Worm (Caenorhabditis elegans) whole organism, L1 larva: Measurements from ENCODE around the gene ife-4.

Experiments used
- C04F5.9 ChIP-seq: sonication (generic microtip); optimal IDR thresholded peaks from 2 replicates; lab custom pipeline; 2016; ENCODE audit warnings: missing genetic modification characterization, missing compliant biosample characterization
- C16A3.4 ChIP-seq: fragments of 150-350 bp; optimal IDR thresholded peaks from 2 replicates; lab custom pipeline; 2014; ENCODE audit warnings: missing biosample characterization, missing genetic modification characterization
- C34B4.2 ChIP-seq: sonication (generic microtip); optimal IDR thresholded peaks from 2 replicates; lab custom pipeline; 2017; ENCODE audit warnings: mild to moderate bottlenecking, missing genetic modification characterization, missing compliant biosample characterization
- F16B12.6 ChIP-seq: fragments of 150-350 bp; optimal IDR thresholded peaks from 2 replicates; lab custom pipeline; 2014; ENCODE audit warnings: missing biosample characterization, missing genetic modification characterization
- aha-1 ChIP-seq: fragments of 150-350 bp; optimal IDR thresholded peaks from 2 replicates; lab custom pipeline; 2014; ENCODE audit warnings: missing biosample characterization, missing genetic modification characterization
- aly-2 ChIP-seq: fragments of 150-350 bp; optimal IDR thresholded peaks from 2 replicates; lab custom pipeline; 2014; ENCODE audit warnings: missing biosample characterization, missing genetic modification characterization
- ama-1 ChIP-seq: fragments of 150-350 bp; optimal IDR thresholded peaks from 2 replicates; lab custom pipeline; 2014
- blmp-1 ChIP-seq: fragments of 150-350 bp; optimal IDR thresholded peaks from 2 replicates; lab custom pipeline; 2014; ENCODE audit warnings: missing biosample characterization, missing genetic modification characterization
- ceh-63 ChIP-seq: fragments of 200-800 bp; sonication (Bioruptor generic); optimal IDR thresholded peaks from 2 replicates; lab custom pipeline; 2018; ENCODE audit warnings: mild to moderate bottlenecking, missing genetic modification characterization, missing compliant biosample characterization
- ceh-8 ChIP-seq: fragments of 200-800 bp; sonication (Bioruptor generic); optimal IDR thresholded peaks from 2 replicates; lab custom pipeline; 2018; ENCODE audit warnings: mild to moderate bottlenecking, missing genetic modification characterization, moderate library complexity, missing compliant biosample characterization
- ceh-82 ChIP-seq, 3 experiments: fragments of 150-350 bp in 1 of 3; sonication (generic microtip) in 2 of 3; optimal IDR thresholded peaks; 2 replicates each; lab custom pipeline; 2014 to 2017; ENCODE audit warnings: missing biosample characterization in 3 of 3, missing genetic modification characterization in 3 of 3
- ceh-90 ChIP-seq: sonication (generic microtip); optimal IDR thresholded peaks from 2 replicates; lab custom pipeline; 2016; ENCODE audit warnings: missing genetic modification characterization, missing compliant biosample characterization
- ces-1 ChIP-seq: fragments of 150-350 bp; optimal IDR thresholded peaks from 2 replicates; lab custom pipeline; 2014; ENCODE audit warnings: missing biosample characterization, missing genetic modification reagents, missing genetic modification characterization
- dpl-1 ChIP-seq, 3 experiments: fragments of 150-350 bp in 2 of 3; sonication (generic microtip) in 1 of 3; optimal IDR thresholded peaks; 2 replicates each; lab custom pipeline; 2014 to 2017; ENCODE audit warnings: missing biosample characterization in 3 of 3, missing genetic modification characterization in 3 of 3, missing genetic modification reagents in 3 of 3
- dsc-1 ChIP-seq: sonication (generic microtip); optimal IDR thresholded peaks from 2 replicates; lab custom pipeline; 2016; ENCODE audit warnings: mild to moderate bottlenecking, missing genetic modification characterization, missing compliant biosample characterization
- efl-1 ChIP-seq, 4 experiments: fragments of 150-350 bp; optimal IDR thresholded peaks in 3 of 4; peaks in 1 of 4; 1 replicate in 1 of 4; 2 replicates in 3 of 4; lab custom pipeline; 2014; ENCODE audit warnings: missing biosample characterization in 2 of 4, missing genetic modification characterization in 2 of 4, missing genetic modification reagents in 2 of 4
- egl-13 ChIP-seq: sonication (generic microtip); optimal IDR thresholded peaks from 2 replicates; lab custom pipeline; 2016; ENCODE audit warnings: missing genotype, missing genetic modification reagents, missing genetic modification characterization, missing compliant biosample characterization
- elt-2 ChIP-seq: sonication (generic microtip); optimal IDR thresholded peaks from 2 replicates; lab custom pipeline; 2016; ENCODE audit warnings: missing genetic modification characterization, mild to moderate bottlenecking, inconsistent platforms, missing compliant biosample characterization, missing genetic modification reagents
- elt-3 ChIP-seq, 6 experiments: fragments of 150-350 bp in 1 of 6; sonication (generic microtip); optimal IDR thresholded peaks; 2 replicates each; lab custom pipeline; 2017 to 2018; ENCODE audit warnings: missing biosample characterization in 6 of 6, missing genetic modification characterization in 6 of 6, inconsistent platforms in 1 of 6
- fkh-4 ChIP-seq: sonication (generic microtip); optimal IDR thresholded peaks from 2 replicates; lab custom pipeline; 2016; ENCODE audit warnings: missing compliant biosample characterization, missing genetic modification characterization, borderline replicate concordance
- fkh-8 ChIP-seq: sonication (generic microtip); optimal IDR thresholded peaks from 2 replicates; lab custom pipeline; 2016; ENCODE audit warnings: mild to moderate bottlenecking, missing genetic modification characterization, missing compliant biosample characterization
- fos-1 ChIP-seq: fragments of 150-350 bp; optimal IDR thresholded peaks from 2 replicates; lab custom pipeline; 2014; ENCODE audit warnings: missing biosample characterization, missing genetic modification characterization
- grh-1 ChIP-seq: fragments of 200-800 bp; sonication (Bioruptor generic); IDR thresholded peaks from 2 replicates; pipeline ENCODE4 v1.3.6; 2022; ENCODE audit warnings: missing genetic modification reagents, missing genetic modification characterization, missing compliant biosample characterization
- hlh-17 ChIP-seq: fragments of 200-800 bp; sonication (Bioruptor generic); optimal IDR thresholded peaks from 2 replicates; lab custom pipeline; 2018; ENCODE audit warnings: missing genetic modification characterization, mild to moderate bottlenecking, missing compliant biosample characterization, moderate library complexity, borderline replicate concordance
- lin-13 ChIP-seq: fragments of 150-350 bp; optimal IDR thresholded peaks from 2 replicates; lab custom pipeline; 2014; ENCODE audit warnings: missing biosample characterization, missing genetic modification reagents, missing genetic modification characterization
- lin-15B ChIP-seq: fragments of 150-350 bp; sonication (generic microtip); optimal IDR thresholded peaks from 3 replicates; lab custom pipeline; 2014; ENCODE audit warnings: missing biosample characterization, missing genetic modification characterization
- lin-35 ChIP-seq, 2 experiments: fragments of 150-350 bp; optimal IDR thresholded peaks; 2 replicates each; lab custom pipeline; 2014; ENCODE audit warnings: missing biosample characterization in 2 of 2, missing genetic modification characterization in 2 of 2, missing genetic modification reagents in 2 of 2
- lin-39 ChIP-seq: fragments of 150-350 bp; optimal IDR thresholded peaks from 2 replicates; lab custom pipeline; 2014; ENCODE audit warnings: missing biosample characterization, missing genetic modification reagents, missing genetic modification characterization
- mef-2 ChIP-seq: fragments of 150-350 bp; optimal IDR thresholded peaks from 2 replicates; lab custom pipeline; 2014; ENCODE audit warnings: missing biosample characterization, missing genetic modification characterization
- mep-1 ChIP-seq: fragments of 150-350 bp; optimal IDR thresholded peaks from 2 replicates; lab custom pipeline; 2014; ENCODE audit warnings: missing biosample characterization, missing genetic modification characterization
- nhr-11 ChIP-seq: fragments of 150-350 bp; optimal IDR thresholded peaks from 2 replicates; lab custom pipeline; 2014; ENCODE audit warnings: missing biosample characterization, missing genetic modification characterization
- nhr-19 ChIP-seq: fragments of 200-800 bp; sonication (Bioruptor generic); conservative IDR thresholded peaks from 2 replicates; pipeline ENCODE4 v1.3.6; 2022; ENCODE audit warnings: missing genetic modification characterization, missing compliant biosample characterization
- nhr-237 ChIP-seq: fragments of 150-350 bp; optimal IDR thresholded peaks from 2 replicates; lab custom pipeline; 2014; ENCODE audit warnings: missing biosample characterization, missing genetic modification characterization
- nhr-47 ChIP-seq: sonication (generic microtip); optimal IDR thresholded peaks from 2 replicates; lab custom pipeline; 2016; ENCODE audit warnings: mild to moderate bottlenecking, missing genetic modification characterization, moderate library complexity, missing compliant biosample characterization
- nhr-76 ChIP-seq: sonication (generic microtip); optimal IDR thresholded peaks from 2 replicates; lab custom pipeline; 2017; ENCODE audit warnings: missing biosample characterization, missing genetic modification characterization
- nhr-84 ChIP-seq: sonication (generic microtip); optimal IDR thresholded peaks from 2 replicates; lab custom pipeline; 2017; ENCODE audit warnings: missing biosample characterization, missing genetic modification characterization
- nhr-90 ChIP-seq: sonication (generic microtip); optimal IDR thresholded peaks from 2 replicates; lab custom pipeline; 2016; ENCODE audit warnings: mild to moderate bottlenecking, missing genetic modification characterization, missing compliant biosample characterization; ENCODE audit not compliant: poor library complexity
- pax-3 ChIP-seq: fragments of 200-800 bp; sonication (Bioruptor generic); optimal IDR thresholded peaks from 2 replicates; lab custom pipeline; 2018; ENCODE audit warnings: mild to moderate bottlenecking, missing genetic modification characterization, moderate library complexity, missing compliant biosample characterization
- pqm-1 ChIP-seq: sonication (generic microtip); optimal IDR thresholded peaks from 3 replicates; lab custom pipeline; 2017; ENCODE audit warnings: missing biosample characterization, missing genetic modification characterization
- skn-1 ChIP-seq: fragments of 150-350 bp; optimal IDR thresholded peaks from 2 replicates; lab custom pipeline; 2014; ENCODE audit warnings: missing biosample characterization, missing genetic modification characterization
- snpc-4 ChIP-seq: fragments of 150-350 bp; optimal IDR thresholded peaks from 2 replicates; lab custom pipeline; 2014; ENCODE audit warnings: missing biosample characterization, missing genetic modification characterization
- snu-23 ChIP-seq: sonication (generic microtip); optimal IDR thresholded peaks from 2 replicates; lab custom pipeline; 2016; ENCODE audit warnings: missing genetic modification characterization, missing compliant biosample characterization
- sox-4 ChIP-seq: sonication (generic microtip); optimal IDR thresholded peaks from 2 replicates; lab custom pipeline; 2016; ENCODE audit warnings: missing genetic modification characterization, missing compliant biosample characterization
- sptf-1 ChIP-seq: fragments of 150-350 bp; optimal IDR thresholded peaks from 2 replicates; lab custom pipeline; 2014; ENCODE audit warnings: missing biosample characterization, missing genetic modification characterization
- tbx-2 ChIP-seq: sonication (generic microtip); optimal IDR thresholded peaks from 2 replicates; lab custom pipeline; 2016; ENCODE audit warnings: missing genetic modification characterization, missing compliant biosample characterization
- tlp-1 ChIP-seq: fragments of 150-350 bp; optimal IDR thresholded peaks from 2 replicates; lab custom pipeline; 2014; ENCODE audit warnings: missing biosample characterization, missing genetic modification characterization
- unc-30 ChIP-seq: sonication (generic microtip); optimal IDR thresholded peaks from 2 replicates; lab custom pipeline; 2017; ENCODE audit warnings: missing biosample characterization, missing genetic modification characterization
- unc-62 ChIP-seq: fragments of 150-350 bp; optimal IDR thresholded peaks from 2 replicates; lab custom pipeline; 2014; ENCODE audit warnings: missing biosample characterization, missing genetic modification reagents, missing genetic modification characterization
- unc-86 ChIP-seq: sonication (generic microtip); optimal IDR thresholded peaks from 2 replicates; lab custom pipeline; 2016; ENCODE audit warnings: missing genetic modification characterization, missing compliant biosample characterization
- unc-98 ChIP-seq: fragments of 200-800 bp; sonication (Bioruptor generic); IDR thresholded peaks from 2 replicates; pipeline ENCODE4 v1.3.6; 2022; ENCODE audit warnings: missing genetic modification characterization, missing compliant biosample characterization
- vab-15 ChIP-seq: sonication (generic microtip); optimal IDR thresholded peaks from 2 replicates; lab custom pipeline; 2017; ENCODE audit warnings: missing genotype, mild to moderate bottlenecking, missing genetic modification characterization, missing compliant biosample characterization
- zag-1 ChIP-seq: fragments of 150-350 bp; optimal IDR thresholded peaks from 2 replicates; lab custom pipeline; 2014; ENCODE audit warnings: missing biosample characterization, missing genetic modification characterization
- zip-4 ChIP-seq: fragments of 200-800 bp; sonication (Bioruptor generic); optimal IDR thresholded peaks from 2 replicates; lab custom pipeline; 2018; ENCODE audit warnings: mild to moderate bottlenecking, missing genetic modification characterization, moderate library complexity, missing compliant biosample characterization
- ztf-11 ChIP-seq, 2 experiments: sonication (generic microtip); optimal IDR thresholded peaks; 2 replicates each; lab custom pipeline; 2016 to 2017; ENCODE audit warnings: missing genetic modification characterization in 2 of 2, missing biosample characterization in 1 of 2, missing compliant biosample characterization in 1 of 2

The ife-4 gene

DNA sequence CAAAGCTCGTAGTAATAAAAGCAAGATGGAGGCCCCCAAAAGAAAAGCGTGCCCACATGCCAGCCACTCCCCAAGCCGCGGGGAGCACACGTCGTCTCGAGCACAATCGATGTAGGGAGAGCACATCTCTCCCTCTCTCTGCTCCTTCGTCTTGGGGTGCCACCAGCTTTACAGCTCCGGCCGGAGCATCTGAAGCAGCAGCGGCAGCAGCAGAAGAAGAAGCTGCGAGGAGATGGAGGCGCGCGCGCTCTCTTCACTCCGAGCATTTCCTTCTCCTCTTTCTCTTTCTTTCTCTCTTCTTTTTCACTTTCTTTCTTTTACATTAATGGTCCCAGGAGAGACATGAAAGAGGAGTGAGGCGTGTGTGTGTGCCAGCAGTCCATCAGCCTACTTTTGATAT lies 39.9 kb upstream of the ife-4 start (continued):
- TF ChIP-seq lin-13 (no peak), nhr-19 (peak; percentile 44), grh-1 (GFP tag; lab: Robert Waterston, UW) (no peak), aha-1 (tag; lab: Kevin White, UChicago) (no peak), snpc-4 (tag; lab: Kevin White, UChicago) (no peak), lin-15B (no peak), zip-4 (GFP tag; lab: Kevin White, UChicago) (no peak), unc-30 (tag; lab: Kevin White, UChicago) (no peak), C34B4.2 (tag; lab: Kevin White, UChicago) (no peak), nhr-90 (tag; lab: Kevin White, UChicago) (no peak), ceh-8 (peak; percentile 66), C16A3.4 (tag; lab: Kevin White, UChicago) (no peak), pqm-1 (tag; lab: Kevin White, UChicago) (no peak), nhr-84 (tag; lab: Kevin White, UChicago) (no peak), unc-98 (GFP tag; lab: Robert Waterston, UW) (no peak), mep-1 (tag; lab: Kevin White, UChicago) (peak; percentile 42), sox-4 (tag; lab: Kevin White, UChicago) (no peak), unc-86 (tag; lab: Kevin White, UChicago) (peak; percentile 57), fos-1 (tag; lab: Kevin White, UChicago) (no peak), snu-23 (GFP tag; lab: Kevin White, UChicago) (peak; percentile 65), tbx-2 (tag; lab: Kevin White, UChicago) (peak; percentile 68), zag-1 (tag; lab: Kevin White, UChicago) (no peak), egl-13 (tag; lab: Kevin White, UChicago) (peak; percentile 36), ama-1 (lab: Kevin White, UChicago) (no peak), unc-62 (GFP tag; lab: Kevin White, UChicago) (no peak), ceh-90 (tag; lab: Kevin White, UChicago) (no peak), nhr-237 (tag; lab: Kevin White, UChicago) (no peak), ztf-11 (tag; optimal IDR thresholded peaks at IDR 0.05; lab: Kevin White, UChicago) (peak in 1 of 2 experiments; percentile 17), fkh-8 (tag; lab: Kevin White, UChicago) (peak; percentile 66), fkh-4 (tag; lab: Kevin White, UChicago) (no peak), ceh-63 (GFP tag; lab: Kevin White, UChicago) (no peak), elt-3 (tag; optimal IDR thresholded peaks at IDR 0.05; lab: Kevin White, UChicago) (no peak), lin-35 (GFP tag; optimal IDR thresholded peaks at IDR 0.05; lab: Kevin White, UChicago) (peak in 1 of 2 experiments; percentile 35), sptf-1 (tag; lab: Kevin White, UChicago) (no peak), skn-1 (tag; lab: Kevin White, UChicago) (peak; percentile 86), tlp-1 (tag; lab: Kevin White, UChicago) (no peak), nhr-11 (no peak), hlh-17 (GFP tag; lab: Kevin White, UChicago) (no peak), C04F5.9 (tag; lab: Kevin White, UChicago) (no peak), ces-1 (GFP tag; lab: Kevin White, UChicago) (no peak), nhr-47 (tag; lab: Kevin White, UChicago) (peak; percentile 70), blmp-1 (tag; lab: Kevin White, UChicago) (no peak), ceh-82 (tag; optimal IDR thresholded peaks at IDR 0.05; lab: Kevin White, UChicago) (peak; percentile 4 to 51 (median 43)), dsc-1 (tag; lab: Kevin White, UChicago) (peak; percentile 73), dpl-1 (GFP tag; optimal IDR thresholded peaks at IDR 0.05; lab: Kevin White, UChicago) (no peak), F16B12.6 (no peak), elt-2 (tag; lab: Kevin White, UChicago) (no peak), nhr-76 (tag; lab: Kevin White, UChicago) (no peak), lin-39 (no peak), mef-2 (peak; percentile 24), efl-1 (optimal IDR thresholded peaks at IDR 0.05; lab: Kevin White, UChicago) (peak in 1 of 2 experiments; percentile 20), efl-1 (GFP tag; optimal IDR thresholded peaks at IDR 0.05 in 1 of 2; lab: Kevin White, UChicago) (peak in 1 of 2 experiments; percentile 92), vab-15 (tag; lab: Kevin White, UChicago) (no peak), aly-2 (no peak), pax-3 (tag; lab: Kevin White, UChicago) (no peak)
